Fruit fly (Drosophila melanogaster) whole organism: ENCODE results near the gene Paics.

ENCODE experiments used
- CG8478 ChIP-seq: fragments of >200 bp; optimal IDR thresholded peaks from 2 replicates; lab custom pipeline; 2018; ENCODE audit warnings: inconsistent platforms
- Dll ChIP-seq: fragments of >200 bp; optimal IDR thresholded peaks from 2 replicates; lab custom pipeline; 2017
- pan ChIP-seq: fragments of >200 bp; optimal IDR thresholded peaks from 2 replicates; lab custom pipeline; 2017
- psq ChIP-seq: fragments of >200 bp; optimal IDR thresholded peaks from 2 replicates; lab custom pipeline; 2017
- usp ChIP-seq: fragments of >200 bp; optimal IDR thresholded peaks from 2 replicates; lab custom pipeline; 2017; ENCODE audit warnings: missing biosample characterization, missing genetic modification characterization, mixed read lengths

DNA sequence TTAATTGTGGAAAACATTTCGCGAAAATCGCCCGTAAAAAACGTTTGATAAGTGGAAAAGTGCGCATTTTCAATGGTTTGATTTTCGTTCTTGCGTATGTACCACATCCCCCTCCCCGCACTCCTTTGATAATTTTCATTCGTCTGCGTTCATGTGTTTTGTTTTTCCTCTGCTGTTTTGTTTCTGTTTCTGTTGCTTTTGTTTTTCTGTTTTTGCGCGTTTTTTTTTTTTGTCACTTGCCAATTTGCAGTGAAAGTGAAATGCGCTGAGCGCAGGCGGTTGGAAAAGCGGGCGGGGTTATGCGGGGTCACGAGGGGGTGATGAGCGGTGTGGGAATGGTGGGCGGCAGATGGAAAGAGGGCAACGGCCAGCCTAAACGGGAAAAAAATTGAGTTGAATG lies 17.1 kb downstream of the Paics start:
- TF ChIP-seq psq (lab: Kevin White, UChicago) (no peak), pan (lab: Kevin White, UChicago) (no peak), CG8478 (no peak), Dll (lab: Kevin White, UChicago) (no peak), usp (GFP tag; lab: Kevin White, UChicago) (no peak)
